Fruit fly (Drosophila melanogaster): Measurements from ENCODE around the gene CG40813.
"Not testable (repeated sequence)": the region's sequence is repeated elsewhere in the genome, so short reads cannot be mapped to it uniquely, and the experiment has no call there.

The CG40813 gene

dm6 chrX:22142758-22143157 lies at the start of gene CG40813:
Gene CG40813, plus strand, starts transcription at chrX:22143058.
- not testable (repeated sequence) for TF ChIP-seq CG8478, CTCF (optimal IDR thresholded peaks at IDR 0.05)

- TF ChIP-seq CTCF, CG8478 (optimal IDR thresholded peaks at IDR 0.05): not testable (repeated sequence)
Measured at dm6 chrX:22147489-22147888, 4.6 kb downstream of the CG40813 start, which contains the start of gene CG46504. Gene CG46504, plus strand, starts transcription at chrX:22147789.

- not testable (repeated sequence) for TF ChIP-seq CG8478, CTCF (optimal IDR thresholded peaks at IDR 0.05)
Measured at dm6 chrX:22152542-22152941, 9.7 kb downstream of the CG40813 start, which contains the start of gene CG46505. Gene CG46505, plus strand, starts transcription at chrX:22152842.

- not testable (repeated sequence) for TF ChIP-seq CTCF, CG8478 (optimal IDR thresholded peaks at IDR 0.05)
Measured at dm6 chrX:22157587-22157986, 14.7 kb downstream of the CG40813 start, which contains the start of gene CG46506. Gene CG46506, plus strand, starts transcription at chrX:22157887.

- TF ChIP-seq CG8478, CTCF (optimal IDR thresholded peaks at IDR 0.05): not testable (repeated sequence)
Measured at dm6 chrX:22162623-22163022, 19.8 kb downstream of the CG40813 start, which contains the start of gene CG46507. Gene CG46507, plus strand, starts transcription at chrX:22162923.

dm6 chrX:22167355-22167754 lies 24.5 kb downstream of the CG40813 start, which contains the start of gene CG46508:
Gene CG46508, plus strand, starts transcription at chrX:22167655.
- not testable (repeated sequence) for TF ChIP-seq CG8478, CTCF (optimal IDR thresholded peaks at IDR 0.05)

dm6 chrX:22172341-22172740 lies 29.5 kb downstream of the CG40813 start, which contains the start of gene CG46509:
Gene CG46509, plus strand, starts transcription at chrX:22172641.
- TF ChIP-seq CTCF, CG8478 (optimal IDR thresholded peaks at IDR 0.05): not testable (repeated sequence)

- TF ChIP-seq CG8478, CTCF (optimal IDR thresholded peaks at IDR 0.05): not testable (repeated sequence)
Measured at dm6 chrX:22177205-22177604, 34.3 kb downstream of the CG40813 start, which contains the start of gene CG46510. Gene CG46510, plus strand, starts transcription at chrX:22177505.

dm6 chrX:22182193-22182592 lies 39.3 kb downstream of the CG40813 start, which contains the start of gene CG46511:
Gene CG46511, plus strand, starts transcription at chrX:22182493.
- TF ChIP-seq CG8478, CTCF (optimal IDR thresholded peaks at IDR 0.05): not testable (repeated sequence)

- TF ChIP-seq CTCF, CG8478 (optimal IDR thresholded peaks at IDR 0.05): not testable (repeated sequence)
Measured at dm6 chrX:22187070-22187469, 44.2 kb downstream of the CG40813 start, which contains the start of gene CG46512. Gene CG46512, plus strand, starts transcription at chrX:22187370.

dm6 chrX:22191973-22192372 lies 49.1 kb downstream of the CG40813 start, which contains the start of gene CG46513:
Gene CG46513, plus strand, starts transcription at chrX:22192273.
- TF ChIP-seq CG8478, CTCF (optimal IDR thresholded peaks at IDR 0.05): not testable (repeated sequence)
